Fruit fly (Drosophila melanogaster) whole organism, prepupa: ENCODE data around the gene Cp36.

Experiments used
- Sox102F ChIP-seq: fragments of 200-800 bp; sonication (Bioruptor generic); optimal IDR thresholded peaks from 2 replicates; lab custom pipeline; 2016; ENCODE audit warnings: missing biosample characterization, mild to moderate bottlenecking, missing genetic modification characterization
- vri ChIP-seq: fragments of 200-800 bp; sonication (Bioruptor generic); optimal IDR thresholded peaks from 3 replicates; lab custom pipeline; 2016; ENCODE audit warnings: missing biosample characterization, mild to moderate bottlenecking, missing genetic modification characterization

DNA sequence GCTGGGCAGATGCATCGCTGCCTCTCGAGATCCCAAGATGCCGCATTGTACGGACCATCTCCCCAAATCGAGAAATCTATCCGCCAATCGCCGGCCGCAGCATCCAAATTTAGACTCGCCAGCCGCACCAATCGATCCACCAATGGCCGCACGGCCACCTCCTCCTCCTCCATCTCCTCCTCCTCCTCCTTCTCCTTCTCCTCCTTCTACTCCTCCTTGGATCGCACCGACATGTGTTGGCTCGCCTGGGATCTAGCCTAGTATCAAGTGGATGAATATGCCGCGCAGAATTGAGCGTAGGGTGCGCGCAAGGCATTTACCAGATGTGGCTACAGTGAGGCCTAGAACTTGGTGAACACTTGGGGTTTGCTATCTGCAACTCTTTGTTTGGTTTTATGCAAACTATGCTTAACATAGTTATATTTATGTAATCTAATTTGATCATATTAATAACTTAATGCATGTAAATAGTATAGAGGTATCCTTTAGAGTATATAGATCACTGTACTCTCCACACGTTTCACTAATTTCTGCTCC is 24.0 kb upstream of the Cp36 start, which contains the start of gene org-1:
- peak; percentile 15 for TF ChIP-seq vri (GFP tag; lab: Kevin White, UChicago)
- TF ChIP-seq Sox102F (GFP tag; lab: Kevin White, UChicago): peak; percentile 47
